Worm (Caenorhabditis elegans): Measurements from ENCODE around the gene ser-2.

DNA sequence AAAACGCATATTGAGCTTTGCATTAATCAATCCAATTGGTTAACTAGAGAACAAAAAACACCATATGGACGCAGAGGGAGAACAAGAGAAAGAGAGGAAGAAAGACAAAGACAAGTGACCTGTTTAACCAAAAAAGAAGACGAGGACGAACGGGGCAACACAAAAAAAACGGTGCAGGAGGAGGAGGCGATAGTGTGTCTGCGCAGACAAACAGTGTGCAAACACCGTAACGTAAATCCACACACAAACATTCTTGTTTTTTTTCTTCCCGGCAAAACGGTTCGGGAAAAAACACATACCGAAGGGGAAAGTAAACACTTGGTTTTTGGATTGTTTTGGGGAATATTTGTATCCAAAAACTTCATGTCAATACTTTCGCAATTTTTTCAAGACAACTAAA is 56.2 kb downstream of the ser-2 start:
- no peak for TF ChIP-seq nhr-237 (tag; optimal IDR thresholded peaks at IDR 0.05)
- TF ChIP-seq ztf-4 (tag; optimal IDR thresholded peaks at IDR 0.05), result no peak
- no peak for TF ChIP-seq sptf-1 (tag; optimal IDR thresholded peaks at IDR 0.05)
- no peak for TF ChIP-seq snu-23 (GFP tag; optimal IDR thresholded peaks at IDR 0.05)
- no peak for TF ChIP-seq fkh-10 (GFP tag; optimal IDR thresholded peaks at IDR 0.05)
- TF ChIP-seq vab-15 (tag; optimal IDR thresholded peaks at IDR 0.05), result no peak
- no peak for TF ChIP-seq mep-1 (tag; optimal IDR thresholded peaks at IDR 0.05)
- no peak for TF ChIP-seq unc-62 (GFP tag; optimal IDR thresholded peaks at IDR 0.05)
- no peak for TF ChIP-seq egl-13 (tag; optimal IDR thresholded peaks at IDR 0.05)
- no peak for TF ChIP-seq zag-1 (tag; optimal IDR thresholded peaks at IDR 0.05)
- TF ChIP-seq irx-1 (tag; optimal IDR thresholded peaks at IDR 0.05), result no peak
- TF ChIP-seq nhr-77 (tag; optimal IDR thresholded peaks at IDR 0.05), result no peak
- no peak for TF ChIP-seq isw-1 (GFP tag; IDR thresholded peaks at IDR 0.05)

Measured in whole organism, L1 larva.